Worm (Caenorhabditis elegans) whole organism, midembryonic: ENCODE data around the gene rop-1.

ENCODE experiments used
- T22C8.4 ChIP-seq: fragments of 200-800 bp; sonication (Bioruptor generic); IDR thresholded peaks from 2 replicates; pipeline ENCODE4 v1.3.6; 2022; ENCODE audit warnings: missing genetic modification characterization, missing compliant biosample characterization
- cog-1 ChIP-seq: sonication (generic microtip); optimal IDR thresholded peaks from 2 replicates; lab custom pipeline; 2016; ENCODE audit warnings: missing genetic modification characterization, missing compliant biosample characterization
- flt-1 ChIP-seq: fragments of 200-800 bp; sonication (Bioruptor generic); IDR thresholded peaks from 2 replicates; pipeline ENCODE4 v1.3.6; 2022; ENCODE audit warnings: missing genetic modification characterization, missing compliant biosample characterization
- klf-2 ChIP-seq: fragments of 200-800 bp; sonication (Bioruptor generic); conservative IDR thresholded peaks from 2 replicates; pipeline ENCODE4 v1.3.6; 2022; ENCODE audit warnings: missing genetic modification reagents, missing genetic modification characterization, missing compliant biosample characterization
- med-1 ChIP-seq: sonication (generic microtip); optimal IDR thresholded peaks from 2 replicates; lab custom pipeline; 2017; ENCODE audit warnings: missing genetic modification characterization, mild to moderate bottlenecking, missing compliant biosample characterization, antibody characterized with exemption, missing genetic modification reagents; ENCODE audit not compliant: insufficient read depth
- ref-1 ChIP-seq: fragments of 200-800 bp; sonication (Bioruptor generic); conservative IDR thresholded peaks from 2 replicates; pipeline ENCODE4 v1.3.6; 2022; ENCODE audit warnings: missing genetic modification reagents, missing genetic modification characterization, missing compliant biosample characterization
- tab-1 ChIP-seq: fragments of 200-800 bp; sonication (Bioruptor generic); IDR thresholded peaks from 2 replicates; pipeline ENCODE4 v1.3.6; 2022; ENCODE audit warnings: missing genetic modification characterization, missing compliant biosample characterization
- ztf-23 ChIP-seq: fragments of 200-800 bp; sonication (Bioruptor generic); IDR thresholded peaks from 2 replicates; pipeline ENCODE4 v1.3.6; 2022; ENCODE audit warnings: missing genetic modification reagents, missing genetic modification characterization, missing compliant biosample characterization
- ztf-29 ChIP-seq: fragments of 200-800 bp; sonication (Bioruptor generic); IDR thresholded peaks from 2 replicates; pipeline ENCODE4 v1.3.6; 2022; ENCODE audit warnings: missing genetic modification reagents, missing genetic modification characterization, missing compliant biosample characterization

Gene rop-1

ce11 chrV:10216724-10217123 lies 38.1 kb downstream of the rop-1 start, which contains the start of gene ZK856.14:
Gene ZK856.14, plus strand, starts transcription at chrV:10217024.
- TF ChIP-seq klf-2 (GFP tag; lab: Robert Waterston, UW) (no peak), ztf-23 (GFP tag; lab: Robert Waterston, UW) (no peak)

- TF ChIP-seq ztf-23 (GFP tag; lab: Robert Waterston, UW) (no peak), T22C8.4 (GFP tag; lab: Robert Waterston, UW) (no peak), klf-2 (GFP tag; lab: Robert Waterston, UW) (no peak), tab-1 (no peak), cog-1 (tag; lab: Kevin White, UChicago) (no peak), ztf-29 (GFP tag; lab: Robert Waterston, UW) (no peak), ref-1 (GFP tag; lab: Robert Waterston, UW) (no peak), flt-1 (GFP tag; lab: Robert Waterston, UW) (no peak), med-1 (GFP tag; lab: Kevin White, UChicago) (no peak)
Observed at ce11 chrV:10212627-10213026, 42.2 kb downstream of the rop-1 start, which contains the start of gene hpo-40. Gene hpo-40, plus strand, starts transcription at chrV:10212927.

ce11 chrV:10212027-10212426 lies 42.8 kb downstream of the rop-1 start, which contains the start of gene zhit-3:
Gene zhit-3, minus strand, starts transcription at chrV:10212127.
- TF ChIP-seq tab-1 = no peak
- TF ChIP-seq T22C8.4 (GFP tag; lab: Robert Waterston, UW) = no peak
- TF ChIP-seq ref-1 (GFP tag; lab: Robert Waterston, UW) = no peak
- TF ChIP-seq ztf-23 (GFP tag; lab: Robert Waterston, UW) = no peak
- TF ChIP-seq med-1 (GFP tag; lab: Kevin White, UChicago) = no peak

ce11 chrV:10210244-10210643 lies 44.6 kb downstream of the rop-1 start, which contains the start of gene tftc-3:
Gene tftc-3, minus strand, starts transcription at chrV:10210344.
- TF ChIP-seq ztf-23 (GFP tag; lab: Robert Waterston, UW) (no peak), flt-1 (GFP tag; lab: Robert Waterston, UW) (no peak), T22C8.4 (GFP tag; lab: Robert Waterston, UW) (no peak), ztf-29 (GFP tag; lab: Robert Waterston, UW) (no peak), klf-2 (GFP tag; lab: Robert Waterston, UW) (no peak), ref-1 (GFP tag; lab: Robert Waterston, UW) (no peak), cog-1 (tag; lab: Kevin White, UChicago) (no peak), med-1 (GFP tag; lab: Kevin White, UChicago) (no peak), tab-1 (no peak)

ce11 chrV:10206502-10206901 lies 48.4 kb downstream of the rop-1 start, which contains the start of gene rpc-25:
Gene rpc-25, minus strand, starts transcription at chrV:10206602.
- no peak for TF ChIP-seq flt-1 (GFP tag; lab: Robert Waterston, UW)
- no peak for TF ChIP-seq klf-2 (GFP tag; lab: Robert Waterston, UW)
- TF ChIP-seq T22C8.4 (GFP tag; lab: Robert Waterston, UW) = no peak
- TF ChIP-seq ref-1 (GFP tag; lab: Robert Waterston, UW) = no peak
- no peak for TF ChIP-seq med-1 (GFP tag; lab: Kevin White, UChicago)
- no peak for TF ChIP-seq ztf-29 (GFP tag; lab: Robert Waterston, UW)
- TF ChIP-seq ztf-23 (GFP tag; lab: Robert Waterston, UW) = no peak

ce11 chrV:10205483-10205882 lies 49.4 kb downstream of the rop-1 start, which contains the start of gene ZK856.16:
Gene ZK856.16, minus strand, starts transcription at chrV:10205583.
- TF ChIP-seq med-1 (GFP tag; lab: Kevin White, UChicago) (no peak), ref-1 (GFP tag; lab: Robert Waterston, UW) (no peak), klf-2 (GFP tag; lab: Robert Waterston, UW) (no peak), cog-1 (tag; lab: Kevin White, UChicago) (no peak), flt-1 (GFP tag; lab: Robert Waterston, UW) (no peak), ztf-23 (GFP tag; lab: Robert Waterston, UW) (no peak), tab-1 (no peak), T22C8.4 (GFP tag; lab: Robert Waterston, UW) (no peak), ztf-29 (GFP tag; lab: Robert Waterston, UW) (no peak)

ce11 chrV:10204863-10205338 lies 50.0 kb downstream of the rop-1 start, which contains the start of the genes ZK856.19 and ZK856.11:
Gene ZK856.19, minus strand, starts transcription at chrV:10204913.
Gene ZK856.11, minus strand, starts transcription at chrV:10204938.
- TF ChIP-seq tab-1 (no peak), ztf-23 (GFP tag; lab: Robert Waterston, UW) (no peak), ztf-29 (GFP tag; lab: Robert Waterston, UW) (no peak), med-1 (GFP tag; lab: Kevin White, UChicago) (no peak), klf-2 (GFP tag; lab: Robert Waterston, UW) (no peak), ref-1 (GFP tag; lab: Robert Waterston, UW) (no peak), T22C8.4 (GFP tag; lab: Robert Waterston, UW) (no peak), cog-1 (tag; lab: Kevin White, UChicago) (no peak), flt-1 (GFP tag; lab: Robert Waterston, UW) (no peak)

ce11 chrV:10203435-10204009 lies 51.3 kb downstream of the rop-1 start, which contains the start of gene chpf-1:
Gene chpf-1, minus strand, starts transcription at chrV:10203485.
- no peak for TF ChIP-seq ztf-29 (GFP tag; lab: Robert Waterston, UW)
- no peak for TF ChIP-seq cog-1 (tag; lab: Kevin White, UChicago)
- no peak for TF ChIP-seq klf-2 (GFP tag; lab: Robert Waterston, UW)
